Worm (Caenorhabditis elegans) whole organism, L1 larva: ENCODE results near the gene dmd-7.

Experiments
- C04F5.9 ChIP-seq: sonication (generic microtip); optimal IDR thresholded peaks from 2 replicates; lab custom pipeline; 2016; ENCODE audit warnings: missing genetic modification characterization, missing compliant biosample characterization
- C16A3.4 ChIP-seq: fragments of 150-350 bp; optimal IDR thresholded peaks from 2 replicates; lab custom pipeline; 2014; ENCODE audit warnings: missing biosample characterization, missing genetic modification characterization
- Y116A8C.19 ChIP-seq: sonication (generic microtip); optimal IDR thresholded peaks from 2 replicates; lab custom pipeline; 2016; ENCODE audit warnings: missing compliant biosample characterization, missing genetic modification characterization, borderline replicate concordance
- aha-1 ChIP-seq: fragments of 150-350 bp; optimal IDR thresholded peaks from 2 replicates; lab custom pipeline; 2014; ENCODE audit warnings: missing biosample characterization, missing genetic modification characterization
- alr-1 ChIP-seq: fragments of 200-800 bp; sonication (Bioruptor generic); optimal IDR thresholded peaks from 2 replicates; lab custom pipeline; 2018; ENCODE audit warnings: borderline replicate concordance, mild to moderate bottlenecking, missing genetic modification characterization, missing compliant biosample characterization
- ama-1 ChIP-seq: fragments of 150-350 bp; optimal IDR thresholded peaks from 2 replicates; lab custom pipeline; 2014
- blmp-1 ChIP-seq: fragments of 150-350 bp; optimal IDR thresholded peaks from 2 replicates; lab custom pipeline; 2014; ENCODE audit warnings: missing biosample characterization, missing genetic modification characterization
- ceh-82 ChIP-seq, 3 experiments: fragments of 150-350 bp in 1 of 3; sonication (generic microtip) in 2 of 3; optimal IDR thresholded peaks; 2 replicates each; lab custom pipeline; 2014 to 2017; ENCODE audit warnings: missing biosample characterization in 3 of 3, missing genetic modification characterization in 3 of 3
- dpl-1 ChIP-seq, 3 experiments: fragments of 150-350 bp in 2 of 3; sonication (generic microtip) in 1 of 3; optimal IDR thresholded peaks; 2 replicates each; lab custom pipeline; 2014 to 2017; ENCODE audit warnings: missing biosample characterization in 3 of 3, missing genetic modification characterization in 3 of 3, missing genetic modification reagents in 3 of 3
- efl-1 ChIP-seq, 4 experiments: fragments of 150-350 bp; optimal IDR thresholded peaks in 3 of 4; peaks in 1 of 4; 1 replicate in 1 of 4; 2 replicates in 3 of 4; lab custom pipeline; 2014; ENCODE audit warnings: missing biosample characterization in 2 of 4, missing genetic modification characterization in 2 of 4, missing genetic modification reagents in 2 of 4
- efl-3 ChIP-seq: fragments of 200-800 bp; sonication (Bioruptor generic); optimal IDR thresholded peaks from 2 replicates; lab custom pipeline; 2018; ENCODE audit warnings: mild to moderate bottlenecking, missing genetic modification characterization, missing compliant biosample characterization
- egl-27 ChIP-seq, 2 experiments: fragments of 150-350 bp in 1 of 2; sonication (generic microtip); optimal IDR thresholded peaks; 3 replicates each; lab custom pipeline; 2017 to 2018; ENCODE audit warnings: missing biosample characterization in 2 of 2, missing genetic modification characterization in 2 of 2, missing genetic modification reagents in 2 of 2
- elt-3 ChIP-seq, 6 experiments: fragments of 150-350 bp in 1 of 6; sonication (generic microtip); optimal IDR thresholded peaks; 2 replicates each; lab custom pipeline; 2017 to 2018; ENCODE audit warnings: missing biosample characterization in 6 of 6, missing genetic modification characterization in 6 of 6, inconsistent platforms in 1 of 6
- fkh-10 ChIP-seq: sonication (generic microtip); optimal IDR thresholded peaks from 2 replicates; lab custom pipeline; 2017; ENCODE audit warnings: missing biosample characterization, missing genetic modification reagents, missing genetic modification characterization
- fkh-4 ChIP-seq: sonication (generic microtip); optimal IDR thresholded peaks from 2 replicates; lab custom pipeline; 2016; ENCODE audit warnings: missing compliant biosample characterization, missing genetic modification characterization, borderline replicate concordance
- fos-1 ChIP-seq: fragments of 150-350 bp; optimal IDR thresholded peaks from 2 replicates; lab custom pipeline; 2014; ENCODE audit warnings: missing biosample characterization, missing genetic modification characterization
- hlh-4 ChIP-seq: sonication (generic microtip); optimal IDR thresholded peaks from 2 replicates; lab custom pipeline; 2016; ENCODE audit warnings: mild to moderate bottlenecking, missing genetic modification characterization, missing compliant biosample characterization
- hpl-2 ChIP-seq: fragments of 150-350 bp; optimal IDR thresholded peaks from 2 replicates; lab custom pipeline; 2014; ENCODE audit warnings: missing biosample characterization, missing genetic modification reagents, missing genetic modification characterization
- irx-1 ChIP-seq: sonication (generic microtip); optimal IDR thresholded peaks from 2 replicates; lab custom pipeline; 2016; ENCODE audit warnings: missing genetic modification characterization, missing compliant biosample characterization
- isw-1 ChIP-seq: fragments of 200-800 bp; sonication (Bioruptor generic); IDR thresholded peaks from 2 replicates; pipeline ENCODE4 v1.3.6; 2022; ENCODE audit warnings: missing genetic modification characterization, missing compliant biosample characterization
- jun-1 ChIP-seq: fragments of 150-350 bp; optimal IDR thresholded peaks from 2 replicates; lab custom pipeline; 2014; ENCODE audit warnings: missing biosample characterization, missing genetic modification reagents, missing genetic modification characterization
- lsy-2 ChIP-seq, 2 experiments: fragments of 150-350 bp; optimal IDR thresholded peaks; 2 replicates each; lab custom pipeline; 2014; ENCODE audit warnings: missing biosample characterization in 2 of 2, missing genetic modification characterization in 2 of 2
- mab-9 ChIP-seq: fragments of 200-800 bp; sonication (Bioruptor generic); IDR thresholded peaks from 2 replicates; pipeline ENCODE4 v1.3.6; 2022; ENCODE audit warnings: missing genetic modification reagents, missing genetic modification characterization, missing compliant biosample characterization
- mdl-1 ChIP-seq, 2 experiments: fragments of 150-350 bp; optimal IDR thresholded peaks; 2 replicates each; lab custom pipeline; 2014 to 2017; ENCODE audit warnings: missing biosample characterization in 2 of 2, missing genetic modification characterization in 2 of 2, inconsistent platforms in 1 of 2
- mef-2 ChIP-seq: fragments of 150-350 bp; optimal IDR thresholded peaks from 2 replicates; lab custom pipeline; 2014; ENCODE audit warnings: missing biosample characterization, missing genetic modification characterization
- mep-1 ChIP-seq: fragments of 150-350 bp; optimal IDR thresholded peaks from 2 replicates; lab custom pipeline; 2014; ENCODE audit warnings: missing biosample characterization, missing genetic modification characterization
- nhr-11 ChIP-seq: fragments of 150-350 bp; optimal IDR thresholded peaks from 2 replicates; lab custom pipeline; 2014; ENCODE audit warnings: missing biosample characterization, missing genetic modification characterization
- nhr-12 ChIP-seq: sonication (generic microtip); optimal IDR thresholded peaks from 2 replicates; lab custom pipeline; 2017; ENCODE audit warnings: missing biosample characterization, missing genetic modification characterization
- nhr-19 ChIP-seq: fragments of 200-800 bp; sonication (Bioruptor generic); conservative IDR thresholded peaks from 2 replicates; pipeline ENCODE4 v1.3.6; 2022; ENCODE audit warnings: missing genetic modification characterization, missing compliant biosample characterization
- nhr-20 ChIP-seq: sonication (generic microtip); optimal IDR thresholded peaks from 2 replicates; lab custom pipeline; 2016; ENCODE audit warnings: mild to moderate bottlenecking, missing genetic modification characterization, missing compliant biosample characterization
- nhr-237 ChIP-seq: fragments of 150-350 bp; optimal IDR thresholded peaks from 2 replicates; lab custom pipeline; 2014; ENCODE audit warnings: missing biosample characterization, missing genetic modification characterization
- nhr-28 ChIP-seq: fragments of 150-350 bp; optimal IDR thresholded peaks from 2 replicates; lab custom pipeline; 2014; ENCODE audit warnings: missing biosample characterization, missing genetic modification characterization
- nhr-47 ChIP-seq: sonication (generic microtip); optimal IDR thresholded peaks from 2 replicates; lab custom pipeline; 2016; ENCODE audit warnings: mild to moderate bottlenecking, missing genetic modification characterization, moderate library complexity, missing compliant biosample characterization
- nhr-71 ChIP-seq: sonication (generic microtip); optimal IDR thresholded peaks from 2 replicates; lab custom pipeline; 2016; ENCODE audit warnings: mild to moderate bottlenecking, missing genetic modification characterization, moderate library complexity, missing compliant biosample characterization
- nhr-85 ChIP-seq: sonication (generic microtip); peaks from one replicate; lab custom pipeline; 2016; ENCODE audit warnings: missing genetic modification characterization, inconsistent platforms, missing compliant biosample characterization
- nhr-90 ChIP-seq: sonication (generic microtip); optimal IDR thresholded peaks from 2 replicates; lab custom pipeline; 2016; ENCODE audit warnings: mild to moderate bottlenecking, missing genetic modification characterization, missing compliant biosample characterization; ENCODE audit not compliant: poor library complexity
- pag-3 ChIP-seq: sonication (generic microtip); optimal IDR thresholded peaks from 2 replicates; lab custom pipeline; 2017; ENCODE audit warnings: missing genetic modification characterization, mild to moderate bottlenecking, missing compliant biosample characterization, antibody characterized with exemption, borderline replicate concordance; ENCODE audit not compliant: insufficient read depth
- pax-3 ChIP-seq: fragments of 200-800 bp; sonication (Bioruptor generic); optimal IDR thresholded peaks from 2 replicates; lab custom pipeline; 2018; ENCODE audit warnings: mild to moderate bottlenecking, missing genetic modification characterization, moderate library complexity, missing compliant biosample characterization
- pqm-1 ChIP-seq: sonication (generic microtip); optimal IDR thresholded peaks from 3 replicates; lab custom pipeline; 2017; ENCODE audit warnings: missing biosample characterization, missing genetic modification characterization
- skn-1 ChIP-seq: fragments of 150-350 bp; optimal IDR thresholded peaks from 2 replicates; lab custom pipeline; 2014; ENCODE audit warnings: missing biosample characterization, missing genetic modification characterization
- snpc-4 ChIP-seq: fragments of 150-350 bp; optimal IDR thresholded peaks from 2 replicates; lab custom pipeline; 2014; ENCODE audit warnings: missing biosample characterization, missing genetic modification characterization
- sox-4 ChIP-seq: sonication (generic microtip); optimal IDR thresholded peaks from 2 replicates; lab custom pipeline; 2016; ENCODE audit warnings: missing genetic modification characterization, missing compliant biosample characterization
- sptf-1 ChIP-seq: fragments of 150-350 bp; optimal IDR thresholded peaks from 2 replicates; lab custom pipeline; 2014; ENCODE audit warnings: missing biosample characterization, missing genetic modification characterization
- swsn-7 ChIP-seq: sonication (generic microtip); optimal IDR thresholded peaks from 2 replicates; lab custom pipeline; 2016; ENCODE audit warnings: missing genetic modification characterization, missing compliant biosample characterization
- tbx-2 ChIP-seq: sonication (generic microtip); optimal IDR thresholded peaks from 2 replicates; lab custom pipeline; 2016; ENCODE audit warnings: missing genetic modification characterization, missing compliant biosample characterization
- tlp-1 ChIP-seq: fragments of 150-350 bp; optimal IDR thresholded peaks from 2 replicates; lab custom pipeline; 2014; ENCODE audit warnings: missing biosample characterization, missing genetic modification characterization
- unc-130 ChIP-seq: fragments of 150-350 bp; optimal IDR thresholded peaks from 2 replicates; lab custom pipeline; 2017; ENCODE audit warnings: missing biosample characterization, missing genetic modification characterization, inconsistent platforms
- unc-30 ChIP-seq: sonication (generic microtip); optimal IDR thresholded peaks from 2 replicates; lab custom pipeline; 2017; ENCODE audit warnings: missing biosample characterization, missing genetic modification characterization
- unc-62 ChIP-seq: fragments of 150-350 bp; optimal IDR thresholded peaks from 2 replicates; lab custom pipeline; 2014; ENCODE audit warnings: missing biosample characterization, missing genetic modification reagents, missing genetic modification characterization
- unc-98 ChIP-seq: fragments of 200-800 bp; sonication (Bioruptor generic); IDR thresholded peaks from 2 replicates; pipeline ENCODE4 v1.3.6; 2022; ENCODE audit warnings: missing genetic modification characterization, missing compliant biosample characterization
- vab-15 ChIP-seq: sonication (generic microtip); optimal IDR thresholded peaks from 2 replicates; lab custom pipeline; 2017; ENCODE audit warnings: missing genotype, mild to moderate bottlenecking, missing genetic modification characterization, missing compliant biosample characterization
- xbp-1 ChIP-seq: sonication (generic microtip); optimal IDR thresholded peaks from 2 replicates; lab custom pipeline; 2016; ENCODE audit warnings: missing genetic modification characterization, missing compliant biosample characterization
- ztf-11 ChIP-seq, 2 experiments: sonication (generic microtip); optimal IDR thresholded peaks; 2 replicates each; lab custom pipeline; 2016 to 2017; ENCODE audit warnings: missing genetic modification characterization in 2 of 2, missing biosample characterization in 1 of 2, missing compliant biosample characterization in 1 of 2

Gene dmd-7

DNA sequence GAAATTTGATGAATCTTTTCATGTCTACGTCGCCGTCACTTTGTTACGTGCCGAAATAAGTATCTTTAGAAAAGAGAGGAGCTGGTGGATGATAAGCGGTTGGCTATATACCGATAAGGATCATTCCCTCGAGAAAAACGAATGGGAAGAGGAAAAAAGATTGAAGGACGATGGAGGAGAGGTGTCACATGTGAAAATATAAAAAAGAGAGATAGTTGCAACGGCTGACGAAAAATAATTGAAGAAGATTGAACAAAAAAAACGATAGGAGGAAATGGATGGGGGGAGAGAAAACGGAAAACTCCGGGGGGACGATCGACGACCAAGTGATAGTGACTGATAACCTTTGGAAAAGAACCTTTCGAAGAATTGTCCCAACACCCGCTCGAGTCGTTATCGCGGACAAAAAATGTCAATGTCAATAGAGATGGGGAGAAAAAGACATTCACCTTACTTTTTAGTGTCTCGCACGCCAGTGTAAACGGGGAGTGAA lies 17.2 kb upstream of the dmd-7 start:
- TF ChIP-seq unc-98, result no peak
- TF ChIP-seq fkh-4 (tag; lab: Kevin White, UChicago), result no peak
- TF ChIP-seq mdl-1 (tag; optimal IDR thresholded peaks at IDR 0.05; lab: Kevin White, UChicago), result peak in 1 of 2 experiments; percentile 67
- TF ChIP-seq swsn-7, result peak; percentile 64
- TF ChIP-seq nhr-12 (tag; lab: Kevin White, UChicago), result no peak
- TF ChIP-seq hlh-4 (tag; lab: Kevin White, UChicago), result no peak
- TF ChIP-seq ceh-82 (tag; optimal IDR thresholded peaks at IDR 0.05; lab: Kevin White, UChicago), result no peak
- no peak for TF ChIP-seq snpc-4
- TF ChIP-seq C04F5.9 (tag; lab: Kevin White, UChicago), result no peak
- no peak for TF ChIP-seq alr-1 (tag; lab: Kevin White, UChicago)
- TF ChIP-seq pqm-1 (tag; lab: Kevin White, UChicago), result peak; percentile 44
- TF ChIP-seq nhr-19 (GFP tag; lab: Robert Waterston, UW), result peak; percentile 74
- peak; percentile 54 for TF ChIP-seq irx-1 (tag; lab: Kevin White, UChicago)
- TF ChIP-seq efl-3 (GFP tag; lab: Kevin White, UChicago), result no peak
- TF ChIP-seq ama-1 (lab: Kevin White, UChicago), result peak; percentile 43
- no peak for TF ChIP-seq isw-1 (GFP tag; lab: Robert Waterston, UW)
- no peak for TF ChIP-seq Y116A8C.19 (tag; lab: Kevin White, UChicago)
- TF ChIP-seq aha-1 (tag; lab: Kevin White, UChicago), result no peak
- peak; percentile 72 for TF ChIP-seq hpl-2
- peak; percentile 44 for TF ChIP-seq skn-1
- peak; percentile 62 for TF ChIP-seq nhr-47 (tag; lab: Kevin White, UChicago)
- no peak for TF ChIP-seq ztf-11 (tag; optimal IDR thresholded peaks at IDR 0.05; lab: Kevin White, UChicago)
- TF ChIP-seq jun-1 (tag; lab: Kevin White, UChicago), result peak; percentile 80
- TF ChIP-seq efl-1 (optimal IDR thresholded peaks at IDR 0.05; lab: Kevin White, UChicago), result peak; percentile 21 to 32
- TF ChIP-seq efl-1 (GFP tag; optimal IDR thresholded peaks at IDR 0.05 in 1 of 2; lab: Kevin White, UChicago), result peak; percentile 3 to 94
- TF ChIP-seq mab-9, result 0 out of 2 replicates have a peak, but pooled peaks have one; percentile 48
- no peak for TF ChIP-seq fkh-10 (GFP tag; lab: Kevin White, UChicago)
- peak; percentile 93 for TF ChIP-seq blmp-1 (tag; lab: Kevin White, UChicago)
- no peak for TF ChIP-seq unc-30
- TF ChIP-seq unc-62 (GFP tag; lab: Kevin White, UChicago), result no peak
- TF ChIP-seq tbx-2 (tag; lab: Kevin White, UChicago), result peak; percentile 80
- TF ChIP-seq mef-2, result no peak
- peak; percentile 58 for TF ChIP-seq pag-3 (tag; lab: Kevin White, UChicago)
- peak; percentile 59 for TF ChIP-seq xbp-1
- TF ChIP-seq nhr-28 (tag; lab: Kevin White, UChicago), result no peak
- peak; percentile 95 for TF ChIP-seq nhr-20 (tag; lab: Kevin White, UChicago)
- TF ChIP-seq pax-3 (tag; lab: Kevin White, UChicago), result no peak
- TF ChIP-seq elt-3 (tag; optimal IDR thresholded peaks at IDR 0.05; lab: Kevin White, UChicago), result peak in 4 of 6 experiments; percentile 86 to 98 (median 92)
- TF ChIP-seq sptf-1 (tag; lab: Kevin White, UChicago), result no peak
- peak; percentile 2 for TF ChIP-seq fos-1 (tag; lab: Kevin White, UChicago)
- TF ChIP-seq nhr-71, result peak; percentile 92
- peak; percentile 72 for TF ChIP-seq tlp-1
- TF ChIP-seq mep-1, result peak; percentile 38
- TF ChIP-seq nhr-90 (tag; lab: Kevin White, UChicago), result peak; percentile 80
- TF ChIP-seq unc-130 (tag; lab: Kevin White, UChicago), result peak; percentile 47
- peak; percentile 58 for TF ChIP-seq C16A3.4 (tag; lab: Kevin White, UChicago)
- TF ChIP-seq sox-4 (tag; lab: Kevin White, UChicago), result no peak
- peak; percentile 17 for TF ChIP-seq nhr-237
- peak; percentile 40 for TF ChIP-seq nhr-11 (tag; lab: Kevin White, UChicago)
- peak; percentile 29 for TF ChIP-seq vab-15
- TF ChIP-seq lsy-2 (tag; optimal IDR thresholded peaks at IDR 0.05; lab: Kevin White, UChicago), result peak; percentile 63 to 80
- peak; percentile 10 to 42 for TF ChIP-seq egl-27 (tag; optimal IDR thresholded peaks at IDR 0.05; lab: Kevin White, UChicago)
- TF ChIP-seq dpl-1 (GFP tag; optimal IDR thresholded peaks at IDR 0.05; lab: Kevin White, UChicago), result peak in 2 of 3 experiments; percentile 4 to 32
- TF ChIP-seq nhr-85 (tag; lab: Kevin White, UChicago), result peak; percentile 97
